Worm (Caenorhabditis elegans) whole organism, L1 larva: ENCODE data around the gene F23F1.4.

ENCODE experiments used
- aly-2 ChIP-seq: fragments of 150-350 bp; optimal IDR thresholded peaks from 2 replicates; lab custom pipeline; 2014; ENCODE audit warnings: missing biosample characterization, missing genetic modification characterization
- ama-1 ChIP-seq: fragments of 150-350 bp; optimal IDR thresholded peaks from 2 replicates; lab custom pipeline; 2014
- dsc-1 ChIP-seq: sonication (generic microtip); optimal IDR thresholded peaks from 2 replicates; lab custom pipeline; 2016; ENCODE audit warnings: mild to moderate bottlenecking, missing genetic modification characterization, missing compliant biosample characterization
- efl-3 ChIP-seq: fragments of 200-800 bp; sonication (Bioruptor generic); optimal IDR thresholded peaks from 2 replicates; lab custom pipeline; 2018; ENCODE audit warnings: mild to moderate bottlenecking, missing genetic modification characterization, missing compliant biosample characterization
- fkh-10 ChIP-seq: sonication (generic microtip); optimal IDR thresholded peaks from 2 replicates; lab custom pipeline; 2017; ENCODE audit warnings: missing biosample characterization, missing genetic modification reagents, missing genetic modification characterization
- lin-14 ChIP-seq: fragments of 200-800 bp; sonication (Bioruptor generic); optimal IDR thresholded peaks from 2 replicates; lab custom pipeline; 2018; ENCODE audit warnings: mild to moderate bottlenecking, missing genetic modification characterization, moderate library complexity, missing compliant biosample characterization
- lin-39 ChIP-seq: fragments of 150-350 bp; optimal IDR thresholded peaks from 2 replicates; lab custom pipeline; 2014; ENCODE audit warnings: missing biosample characterization, missing genetic modification reagents, missing genetic modification characterization
- nhr-11 ChIP-seq: fragments of 150-350 bp; optimal IDR thresholded peaks from 2 replicates; lab custom pipeline; 2014; ENCODE audit warnings: missing biosample characterization, missing genetic modification characterization
- nhr-47 ChIP-seq: sonication (generic microtip); optimal IDR thresholded peaks from 2 replicates; lab custom pipeline; 2016; ENCODE audit warnings: mild to moderate bottlenecking, missing genetic modification characterization, moderate library complexity, missing compliant biosample characterization
- skn-1 ChIP-seq: fragments of 150-350 bp; optimal IDR thresholded peaks from 2 replicates; lab custom pipeline; 2014; ENCODE audit warnings: missing biosample characterization, missing genetic modification characterization
- snu-23 ChIP-seq: sonication (generic microtip); optimal IDR thresholded peaks from 2 replicates; lab custom pipeline; 2016; ENCODE audit warnings: missing genetic modification characterization, missing compliant biosample characterization
- sptf-1 ChIP-seq: fragments of 150-350 bp; optimal IDR thresholded peaks from 2 replicates; lab custom pipeline; 2014; ENCODE audit warnings: missing biosample characterization, missing genetic modification characterization
- unc-130 ChIP-seq: fragments of 150-350 bp; optimal IDR thresholded peaks from 2 replicates; lab custom pipeline; 2017; ENCODE audit warnings: missing biosample characterization, missing genetic modification characterization, inconsistent platforms
- zag-1 ChIP-seq: fragments of 150-350 bp; optimal IDR thresholded peaks from 2 replicates; lab custom pipeline; 2014; ENCODE audit warnings: missing biosample characterization, missing genetic modification characterization

ce11 chrII:11783-12182, 16.4 kb downstream of the F23F1.4 start, which contains the start of gene best-4:
- no peak for TF ChIP-seq efl-3 (GFP tag; lab: Kevin White, UChicago)
- no peak for TF ChIP-seq fkh-10 (GFP tag; lab: Kevin White, UChicago)
- TF ChIP-seq lin-39 (tag; lab: Kevin White, UChicago), result no peak
- no peak for TF ChIP-seq nhr-47
- no peak for TF ChIP-seq dsc-1 (tag; lab: Kevin White, UChicago)
- no peak for TF ChIP-seq aly-2
- no peak for TF ChIP-seq nhr-11 (tag; lab: Kevin White, UChicago)
- no peak for TF ChIP-seq ama-1 (lab: Kevin White, UChicago)
- no peak for TF ChIP-seq zag-1 (tag; lab: Kevin White, UChicago)
- TF ChIP-seq skn-1, result no peak
- no peak for TF ChIP-seq snu-23 (GFP tag; lab: Kevin White, UChicago)
- TF ChIP-seq lin-14 (GFP tag; lab: Kevin White, UChicago), result no peak
- no peak for TF ChIP-seq sptf-1
- TF ChIP-seq unc-130 (tag; lab: Kevin White, UChicago), result no peak
